Worm (Caenorhabditis elegans) whole organism, L4/young adult: ENCODE results near the gene hsp-75.

Experiments used
- dao-5 ChIP-seq: sonication (generic microtip); optimal IDR thresholded peaks from 2 replicates; lab custom pipeline; 2016; ENCODE audit warnings: missing genotype, missing genetic modification characterization, moderate library complexity, missing compliant biosample characterization
- him-1 ChIP-seq: sonication (generic microtip); optimal IDR thresholded peaks from 2 replicates; lab custom pipeline; 2016; ENCODE audit warnings: missing genotype, missing genetic modification reagents, missing genetic modification characterization, missing compliant biosample characterization

DNA sequence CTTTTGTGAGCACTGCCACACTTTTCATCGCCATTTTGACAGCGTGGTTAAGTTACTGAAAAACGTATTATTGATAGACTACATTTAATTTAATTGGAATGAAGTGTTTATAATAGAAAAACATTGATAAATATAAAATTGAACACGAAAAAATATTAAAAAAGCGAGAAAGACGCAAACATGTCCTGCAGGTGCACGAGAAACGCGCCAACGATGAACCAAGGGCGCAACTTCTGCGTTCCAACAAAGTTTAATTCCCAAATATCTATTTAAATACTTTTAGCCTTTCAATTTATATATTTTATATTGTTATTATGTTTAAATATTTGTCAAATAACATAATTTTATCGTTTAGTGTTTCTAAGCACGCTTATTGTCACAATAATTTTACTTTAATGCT, 7.6 kb upstream of the hsp-75 start, which contains the start of gene ndus-8:
- TF ChIP-seq dao-5 (tag; lab: Kevin White, UChicago) = no peak
- no peak for TF ChIP-seq him-1
